Worm (Caenorhabditis elegans): ENCODE measurements around the gene gcs-1.

gcs-1 gene

ce11 chrII:9060332-9060840 is 22.3 kb upstream of the gcs-1 start (continued):
- TF ChIP-seq elt-4 (tag; optimal IDR thresholded peaks at IDR 0.05) (no peak), hlh-15 (tag; optimal IDR thresholded peaks at IDR 0.05) (peak; percentile 3), hlh-8 (tag; optimal IDR thresholded peaks at IDR 0.05) (peak; percentile 80), ceh-30 (tag; optimal IDR thresholded peaks at IDR 0.05) (peak; percentile 90), lin-11 (tag; optimal IDR thresholded peaks at IDR 0.05) (peak; percentile 37), sox-4 (tag; optimal IDR thresholded peaks at IDR 0.05) (peak; percentile 44), pax-1 (tag; optimal IDR thresholded peaks at IDR 0.05) (no peak), pat-9 (tag; optimal IDR thresholded peaks at IDR 0.05) (peak; percentile 82), ceh-14 (tag; optimal IDR thresholded peaks at IDR 0.05) (peak; percentile 85), C08G9.2 (tag; optimal IDR thresholded peaks at IDR 0.05) (peak; percentile 61), Y22D7AL.16 (tag; optimal IDR thresholded peaks at IDR 0.05) (no peak), fkh-10 (GFP tag; optimal IDR thresholded peaks at IDR 0.05) (peak; percentile 72), madf-2 (tag; optimal IDR thresholded peaks at IDR 0.05) (peak; percentile 92), sdc-2 (tag; optimal IDR thresholded peaks at IDR 0.05) (peak; percentile 42), ceh-19 (GFP tag; optimal IDR thresholded peaks at IDR 0.05) (peak; percentile 91), ref-2 (tag; optimal IDR thresholded peaks at IDR 0.05) (peak; percentile 93), che-1 (tag; optimal IDR thresholded peaks at IDR 0.05) (peak; percentile 46), pag-3 (tag; optimal IDR thresholded peaks at IDR 0.05; ENCODE audit: borderline replicate concordance) (no peak), pha-2 (tag; optimal IDR thresholded peaks at IDR 0.05) (peak; percentile 76)

DNA sequence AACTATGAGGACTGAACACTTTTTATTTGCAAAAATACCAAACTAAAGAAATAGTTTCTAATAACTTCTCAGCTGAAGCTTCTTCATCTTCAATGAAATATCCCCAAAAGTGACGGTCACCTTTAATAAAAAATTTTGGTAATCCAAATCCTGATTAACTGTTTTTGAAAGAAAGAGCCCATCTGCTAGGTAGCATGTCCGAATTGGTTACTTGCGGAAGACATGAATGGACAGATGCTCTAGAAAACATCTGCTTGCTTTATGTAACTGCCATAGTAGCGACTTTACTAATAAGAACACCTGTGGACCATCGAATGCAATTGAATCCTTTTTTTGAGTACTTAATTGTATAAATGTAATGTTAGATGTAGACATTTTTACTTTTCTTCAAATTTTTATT is 20.9 kb upstream of the gcs-1 start:
- TF ChIP-seq dmd-4 (tag; optimal IDR thresholded peaks at IDR 0.05; ENCODE audit: borderline replicate concordance) (no peak), ama-1 (optimal IDR thresholded peaks at IDR 0.05) (peak; percentile 56)

DNA sequence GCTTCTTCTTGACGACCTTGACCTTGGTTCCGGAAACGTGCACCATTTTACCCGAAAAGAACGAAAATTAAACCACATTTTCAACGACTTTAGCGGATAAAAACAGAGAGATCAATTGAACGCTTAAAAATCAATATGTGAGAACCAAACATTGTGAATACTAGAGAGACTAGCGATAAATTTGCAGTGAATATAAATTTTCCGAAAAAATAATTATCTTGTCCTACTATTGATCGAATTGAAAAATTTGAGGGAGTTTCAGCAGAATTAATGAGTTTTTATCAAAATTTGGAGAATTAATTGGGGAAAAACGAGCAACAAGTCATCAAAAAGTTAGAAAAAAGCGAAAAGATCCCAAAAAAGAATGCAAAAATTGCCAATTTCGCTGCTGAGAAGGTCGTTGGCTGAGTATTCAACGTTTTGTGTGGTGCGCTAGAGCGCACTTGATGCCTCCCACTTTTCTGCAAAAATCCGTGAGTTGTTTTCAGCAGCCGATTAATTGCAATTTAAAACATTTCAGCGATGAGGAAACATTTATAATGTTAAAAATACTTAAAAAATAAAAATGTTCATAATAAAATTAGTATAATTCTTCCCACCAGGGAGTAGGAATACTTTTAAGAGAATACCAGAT is 19.1 kb upstream of the gcs-1 start, which contains the start of gene rpl-32:
rpl-32 (minus strand) TSS at position 51 of the 634 bp plus-strand sequence.
- no peak for TF ChIP-seq sdc-2 (tag; optimal IDR thresholded peaks at IDR 0.05)
- no peak for TF ChIP-seq tbx-7 (tag; optimal IDR thresholded peaks at IDR 0.05)
- no peak for TF ChIP-seq ceh-45 (GFP tag; IDR thresholded peaks at IDR 0.05)
- TF ChIP-seq mec-3 (tag; optimal IDR thresholded peaks at IDR 0.05; ENCODE audit: borderline replicate concordance): no peak
- TF ChIP-seq elt-2 (tag; optimal IDR thresholded peaks at IDR 0.05): peak; percentile 26
- no peak for TF ChIP-seq dmd-4 (tag; optimal IDR thresholded peaks at IDR 0.05; ENCODE audit: borderline replicate concordance)
- peak; percentile 38 for TF ChIP-seq ceh-31 (tag; optimal IDR thresholded peaks at IDR 0.05)
- TF ChIP-seq unc-55 (GFP tag; optimal IDR thresholded peaks at IDR 0.05): peak; percentile 6
- TF ChIP-seq F13H6.1 (tag; optimal IDR thresholded peaks at IDR 0.05): no peak
- no peak for TF ChIP-seq ttx-3 (tag; optimal IDR thresholded peaks at IDR 0.05)
- no peak for TF ChIP-seq ceh-48 (tag; optimal IDR thresholded peaks at IDR 0.05)
- TF ChIP-seq dve-1 (tag; optimal IDR thresholded peaks at IDR 0.05): peak; percentile 30
- no peak for TF ChIP-seq pros-1 (tag; optimal IDR thresholded peaks at IDR 0.05)
- no peak for TF ChIP-seq K09A11.1 (tag; optimal IDR thresholded peaks at IDR 0.05; ENCODE audit: insufficient read depth)
- TF ChIP-seq nfya-1 (tag; optimal IDR thresholded peaks at IDR 0.05): peak; percentile 71
- TF ChIP-seq nhr-232 (tag; optimal IDR thresholded peaks at IDR 0.05): no peak
- TF ChIP-seq hlh-15 (tag; optimal IDR thresholded peaks at IDR 0.05): no peak
- TF ChIP-seq ahr-1 (tag; optimal IDR thresholded peaks at IDR 0.05): no peak
- no peak for TF ChIP-seq C38D4.7 (GFP tag; optimal IDR thresholded peaks at IDR 0.05)
- TF ChIP-seq unc-42 (tag; optimal IDR thresholded peaks at IDR 0.05): peak; percentile 3
- no peak for TF ChIP-seq ceh-34 (tag; optimal IDR thresholded peaks at IDR 0.05)
- no peak for TF ChIP-seq C08G9.2 (tag; optimal IDR thresholded peaks at IDR 0.05)
- TF ChIP-seq che-1 (tag; optimal IDR thresholded peaks at IDR 0.05): no peak
- no peak for TF ChIP-seq ceh-24 (tag; optimal IDR thresholded peaks at IDR 0.05)
- TF ChIP-seq pat-9 (tag; optimal IDR thresholded peaks at IDR 0.05): no peak
- no peak for TF ChIP-seq lin-11 (tag; optimal IDR thresholded peaks at IDR 0.05)
- TF ChIP-seq odd-2 (tag; optimal IDR thresholded peaks at IDR 0.05): no peak
- TF ChIP-seq pax-1 (tag; optimal IDR thresholded peaks at IDR 0.05): peak; percentile 15
- no peak for TF ChIP-seq ceh-14 (tag; optimal IDR thresholded peaks at IDR 0.05)
- TF ChIP-seq fax-1 (tag; optimal IDR thresholded peaks at IDR 0.05): no peak
- no peak for TF ChIP-seq gmeb-2 (tag; optimal IDR thresholded peaks at IDR 0.05)
- no peak for TF ChIP-seq ceh-6 (GFP tag; optimal IDR thresholded peaks at IDR 0.05)
- TF ChIP-seq ceh-2 (tag; optimal IDR thresholded peaks at IDR 0.05): no peak
- no peak for TF ChIP-seq sox-4 (tag; optimal IDR thresholded peaks at IDR 0.05)

Measured in whole organism, late embryonic.